Worm (Caenorhabditis elegans) whole organism, mixed stage, embryonic: ENCODE data around the gene fbxa-209.

Experiments
- M03D4.4 ChIP-seq: sonication (generic microtip); optimal IDR thresholded peaks from 2 replicates; lab custom pipeline; 2017; ENCODE audit warnings: mild to moderate bottlenecking, missing genetic modification characterization, missing compliant biosample characterization
- bed-3 ChIP-seq: fragments of 200-800 bp; sonication (Bioruptor generic); optimal IDR thresholded peaks from 3 replicates; lab custom pipeline; 2018; ENCODE audit warnings: mild to moderate bottlenecking, missing genetic modification characterization, moderate library complexity, missing compliant biosample characterization
- blmp-1 ChIP-seq: fragments of 150-350 bp; optimal IDR thresholded peaks from 2 replicates; lab custom pipeline; 2014; ENCODE audit warnings: missing biosample characterization, missing genetic modification characterization
- ceh-39 ChIP-seq: fragments of 150-350 bp; optimal IDR thresholded peaks from 2 replicates; lab custom pipeline; 2014; ENCODE audit warnings: missing biosample characterization, missing genetic modification characterization
- ceh-43 ChIP-seq: fragments of 200-800 bp; sonication (Bioruptor generic); optimal IDR thresholded peaks from 2 replicates; lab custom pipeline; 2018; ENCODE audit warnings: mild to moderate bottlenecking, missing genetic modification characterization, moderate library complexity, missing compliant biosample characterization
- ceh-83 ChIP-seq: fragments of 200-800 bp; sonication (Bioruptor generic); optimal IDR thresholded peaks from 2 replicates; lab custom pipeline; 2018; ENCODE audit warnings: mild to moderate bottlenecking, missing genetic modification characterization, missing compliant biosample characterization
- ces-1 ChIP-seq: fragments of 150-350 bp; optimal IDR thresholded peaks from 2 replicates; lab custom pipeline; 2014; ENCODE audit warnings: missing biosample characterization, missing genetic modification reagents, missing genetic modification characterization
- cnd-1 ChIP-seq: fragments of 200-800 bp; sonication (Bioruptor generic); optimal IDR thresholded peaks from 2 replicates; lab custom pipeline; 2018; ENCODE audit warnings: mild to moderate bottlenecking, missing genetic modification characterization, missing compliant biosample characterization
- drap-1 ChIP-seq: fragments of 200-800 bp; sonication (Bioruptor generic); optimal IDR thresholded peaks from 3 replicates; lab custom pipeline; 2018; ENCODE audit warnings: mild to moderate bottlenecking, missing genetic modification characterization, missing compliant biosample characterization
- elt-1 ChIP-seq: sonication (generic microtip); optimal IDR thresholded peaks from 2 replicates; lab custom pipeline; 2017; ENCODE audit warnings: missing genetic modification characterization, mild to moderate bottlenecking, missing compliant biosample characterization, antibody characterized with exemption, moderate library complexity, borderline replicate concordance; ENCODE audit not compliant: insufficient read depth
- elt-3 ChIP-seq: fragments of 150-350 bp; optimal IDR thresholded peaks from 2 replicates; lab custom pipeline; 2014; ENCODE audit warnings: missing biosample characterization, missing genetic modification characterization
- flh-1 ChIP-seq: fragments of 200-800 bp; sonication (Bioruptor generic); optimal IDR thresholded peaks from 2 replicates; lab custom pipeline; 2018; ENCODE audit warnings: mild to moderate bottlenecking, missing genetic modification characterization, moderate library complexity, missing compliant biosample characterization
- hlh-1 ChIP-seq: fragments of 150-350 bp; optimal IDR thresholded peaks from 2 replicates; lab custom pipeline; 2014; ENCODE audit warnings: missing biosample characterization, missing genetic modification reagents, missing genetic modification characterization
- lin-13 ChIP-seq: fragments of 150-350 bp; optimal IDR thresholded peaks from 2 replicates; lab custom pipeline; 2014; ENCODE audit warnings: missing biosample characterization, missing genetic modification characterization
- lin-32 ChIP-seq: fragments of 200-800 bp; sonication (Bioruptor generic); optimal IDR thresholded peaks from 2 replicates; lab custom pipeline; 2018; ENCODE audit warnings: mild to moderate bottlenecking, missing genetic modification characterization, missing compliant biosample characterization
- lsy-2 ChIP-seq: fragments of 150-350 bp; optimal IDR thresholded peaks from 2 replicates; lab custom pipeline; 2014; ENCODE audit warnings: missing biosample characterization, missing genetic modification characterization
- mab-5 ChIP-seq: fragments of 150-350 bp; optimal IDR thresholded peaks from 2 replicates; lab custom pipeline; 2014; ENCODE audit warnings: missing biosample characterization, missing genetic modification characterization
- mep-1 ChIP-seq: fragments of 150-350 bp; optimal IDR thresholded peaks from 2 replicates; lab custom pipeline; 2017; ENCODE audit warnings: missing biosample characterization, missing genetic modification reagents, missing genetic modification characterization, inconsistent platforms
- mls-2 ChIP-seq: sonication (generic microtip); optimal IDR thresholded peaks from 2 replicates; lab custom pipeline; 2016; ENCODE audit warnings: mild to moderate bottlenecking, missing genetic modification characterization, moderate library complexity, missing compliant biosample characterization
- nhr-12 ChIP-seq: fragments of 150-350 bp; optimal IDR thresholded peaks from 2 replicates; lab custom pipeline; 2014; ENCODE audit warnings: missing biosample characterization, missing genetic modification characterization
- nhr-2 ChIP-seq: fragments of 150-350 bp; optimal IDR thresholded peaks from 2 replicates; lab custom pipeline; 2014; ENCODE audit warnings: missing biosample characterization, missing genetic modification characterization
- nhr-237 ChIP-seq: fragments of 150-350 bp; optimal IDR thresholded peaks from 2 replicates; lab custom pipeline; 2014; ENCODE audit warnings: missing biosample characterization, missing genetic modification characterization
- nhr-28 ChIP-seq: fragments of 150-350 bp; optimal IDR thresholded peaks from 2 replicates; lab custom pipeline; 2014; ENCODE audit warnings: missing biosample characterization, missing genetic modification characterization
- nhr-76 ChIP-seq: sonication (generic microtip); optimal IDR thresholded peaks from 2 replicates; lab custom pipeline; 2017; ENCODE audit warnings: missing biosample characterization, missing genetic modification characterization
- pha-4 ChIP-seq: fragments of 150-350 bp; optimal IDR thresholded peaks from 2 replicates; lab custom pipeline; 2018; ENCODE audit warnings: missing biosample characterization, missing genetic modification reagents, missing genetic modification characterization
- sem-2 ChIP-seq: fragments of 200-800 bp; sonication (Bioruptor generic); optimal IDR thresholded peaks from 2 replicates; lab custom pipeline; 2018; ENCODE audit warnings: mild to moderate bottlenecking, missing genetic modification characterization, missing compliant biosample characterization
- sptf-1 ChIP-seq: sonication (generic microtip); optimal IDR thresholded peaks from 2 replicates; lab custom pipeline; 2017; ENCODE audit warnings: mild to moderate bottlenecking, missing genetic modification characterization, moderate library complexity, missing compliant biosample characterization
- tbx-8 ChIP-seq: fragments of 200-800 bp; sonication (Bioruptor generic); optimal IDR thresholded peaks from 2 replicates; lab custom pipeline; 2018; ENCODE audit warnings: mild to moderate bottlenecking, missing genetic modification characterization, moderate library complexity, missing compliant biosample characterization
- unc-120 ChIP-seq: sonication (generic microtip); optimal IDR thresholded peaks from 2 replicates; lab custom pipeline; 2017; ENCODE audit warnings: missing genetic modification characterization, missing compliant biosample characterization; ENCODE audit not compliant: poor library complexity, severe bottlenecking
- unc-39 ChIP-seq: fragments of 150-350 bp; optimal IDR thresholded peaks from 2 replicates; lab custom pipeline; 2014; ENCODE audit warnings: missing biosample characterization, missing genetic modification characterization
- unc-62 ChIP-seq: fragments of 150-350 bp; optimal IDR thresholded peaks from 2 replicates; lab custom pipeline; 2014; ENCODE audit warnings: missing biosample characterization, missing genetic modification reagents, missing genetic modification characterization
- zip-8 ChIP-seq: fragments of 150-350 bp; optimal IDR thresholded peaks from 2 replicates; lab custom pipeline; 2014; ENCODE audit warnings: missing biosample characterization, missing genetic modification characterization
- ztf-11 ChIP-seq: fragments of 150-350 bp; optimal IDR thresholded peaks from 2 replicates; lab custom pipeline; 2014; ENCODE audit warnings: missing biosample characterization, missing genetic modification characterization

fbxa-209 gene

ce11 chrV:15448408-15448807 lies 21.6 kb upstream of the fbxa-209 start, which contains the start of gene T26H5.4:
T26H5.4 (minus strand) TSS chrV:15448701.
- TF ChIP-seq nhr-12 (tag; lab: Kevin White, UChicago), result no peak
- no peak for TF ChIP-seq zip-8 (tag; lab: Kevin White, UChicago)
- no peak for TF ChIP-seq lin-32 (GFP tag; lab: Kevin White, UChicago)
- TF ChIP-seq bed-3 (GFP tag; lab: Kevin White, UChicago), result no peak
- no peak for TF ChIP-seq tbx-8 (GFP tag; lab: Kevin White, UChicago)
- no peak for TF ChIP-seq unc-62
- TF ChIP-seq nhr-28 (tag; lab: Kevin White, UChicago), result no peak
- no peak for TF ChIP-seq hlh-1 (tag; lab: Kevin White, UChicago)
- no peak for TF ChIP-seq sem-2 (GFP tag; lab: Kevin White, UChicago)
- no peak for TF ChIP-seq flh-1 (GFP tag; lab: Kevin White, UChicago)
- TF ChIP-seq ceh-39 (tag; lab: Kevin White, UChicago), result no peak
- TF ChIP-seq ces-1, result no peak
- no peak for TF ChIP-seq pha-4 (tag; lab: Kevin White, UChicago)

DNA sequence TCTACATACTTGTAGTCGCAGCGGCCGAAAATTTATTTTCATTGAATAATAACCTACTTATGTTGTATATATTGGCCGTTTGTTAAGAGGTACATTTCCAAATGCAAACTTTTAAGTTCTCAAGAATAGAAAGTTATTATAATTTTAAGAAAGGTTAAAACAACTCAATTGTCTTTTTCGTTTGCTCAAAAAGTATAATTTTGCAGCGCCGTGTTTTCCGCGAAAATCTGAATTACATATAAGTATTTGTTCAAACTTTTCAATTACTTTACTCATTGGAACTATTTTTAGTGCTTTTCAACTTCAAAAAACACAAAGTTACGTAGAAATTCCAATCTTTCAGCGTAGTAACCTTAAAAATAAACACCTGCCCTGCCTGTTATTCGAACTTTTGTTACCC lies 18.6 kb upstream of the fbxa-209 start, which contains the start of gene srh-239:
Gene srh-239, plus strand, starts transcription at position 301 of the 400 bp plus-strand sequence.
- no peak for TF ChIP-seq bed-3 (GFP tag; lab: Kevin White, UChicago)
- TF ChIP-seq hlh-1 (tag; lab: Kevin White, UChicago), result no peak
- no peak for TF ChIP-seq mab-5 (tag; lab: Kevin White, UChicago)
- no peak for TF ChIP-seq nhr-12 (tag; lab: Kevin White, UChicago)
- TF ChIP-seq nhr-76 (tag; lab: Kevin White, UChicago), result no peak
- no peak for TF ChIP-seq unc-120 (tag; lab: Kevin White, UChicago)
- TF ChIP-seq sem-2 (GFP tag; lab: Kevin White, UChicago), result no peak
- no peak for TF ChIP-seq elt-3 (tag; lab: Kevin White, UChicago)
- no peak for TF ChIP-seq M03D4.4 (tag; lab: Kevin White, UChicago)
- TF ChIP-seq cnd-1 (tag; lab: Kevin White, UChicago), result no peak
- no peak for TF ChIP-seq nhr-237 (tag; lab: Kevin White, UChicago)
- no peak for TF ChIP-seq ceh-39 (tag; lab: Kevin White, UChicago)
- TF ChIP-seq, all 35 proteins: peak for 0

DNA sequence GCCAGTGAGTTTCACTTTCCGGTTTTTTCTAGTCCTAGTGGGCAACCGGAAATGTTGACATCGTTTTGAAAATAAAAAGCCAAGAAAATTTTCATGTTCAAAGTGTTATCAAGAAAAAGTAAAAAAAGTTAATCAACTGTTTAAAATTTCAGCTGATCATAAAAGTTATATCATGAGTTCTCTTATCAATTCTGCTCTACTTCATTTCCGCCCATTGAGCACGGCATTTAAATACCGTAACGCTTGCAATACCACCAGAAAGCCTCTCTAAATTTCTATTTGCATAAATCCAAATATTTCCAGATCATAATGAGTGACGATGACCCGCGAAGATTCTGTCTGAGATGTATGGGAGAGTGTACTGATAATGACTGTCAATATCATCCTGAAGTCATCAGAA lies 17.8 kb upstream of the fbxa-209 start, which contains the start of gene T26H5.9:
Gene T26H5.9, plus strand, starts transcription at position 302 of the 400 bp plus-strand sequence.
- TF ChIP-seq unc-39 (tag; lab: Kevin White, UChicago), result no peak
- TF ChIP-seq elt-1, result no peak
- TF ChIP-seq lin-32 (GFP tag; lab: Kevin White, UChicago), result no peak
- TF ChIP-seq pha-4 (tag; lab: Kevin White, UChicago), result no peak
- no peak for TF ChIP-seq mep-1
- TF ChIP-seq blmp-1, result no peak

ce11 chrV:15444188-15444587 lies 17.3 kb upstream of the fbxa-209 start, which contains the start of gene T26H5.11:
T26H5.11 (minus strand) TSS chrV:15444288.
- TF ChIP-seq lin-32 (GFP tag; lab: Kevin White, UChicago) (no peak), flh-1 (GFP tag; lab: Kevin White, UChicago) (no peak), ztf-11 (tag; lab: Kevin White, UChicago) (no peak), mls-2 (no peak), ceh-43 (GFP tag; lab: Kevin White, UChicago) (no peak), lsy-2 (tag; lab: Kevin White, UChicago) (no peak), sptf-1 (no peak), nhr-76 (tag; lab: Kevin White, UChicago) (no peak), elt-3 (tag; lab: Kevin White, UChicago) (no peak), M03D4.4 (tag; lab: Kevin White, UChicago) (no peak), zip-8 (tag; lab: Kevin White, UChicago) (no peak), mep-1 (no peak), elt-1 (no peak), bed-3 (GFP tag; lab: Kevin White, UChicago) (no peak), unc-39 (tag; lab: Kevin White, UChicago) (no peak), lin-13 (no peak)

DNA sequence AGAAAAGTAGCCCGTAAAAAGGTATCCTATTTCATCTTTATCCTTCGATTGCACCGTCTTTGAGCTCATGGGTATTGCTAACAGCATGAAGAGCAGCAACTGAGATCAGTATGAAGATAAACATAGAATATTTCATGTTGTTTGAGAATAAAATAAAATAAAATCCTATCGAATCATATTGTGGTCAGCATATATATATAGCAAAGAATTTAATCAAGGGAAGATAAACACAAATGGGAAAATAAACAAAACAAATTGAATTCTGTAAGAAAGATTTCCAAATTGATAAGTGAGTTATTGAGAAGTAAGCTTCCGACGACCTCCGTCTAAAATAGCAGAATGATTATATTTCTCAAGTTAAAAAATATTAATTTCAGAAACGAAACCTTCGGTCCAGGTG lies 16.9 kb upstream of the fbxa-209 start, which contains the start of gene T26H5.10:
Gene T26H5.10, minus strand, starts transcription at position 101 of the 400 bp plus-strand sequence.
- no peak for TF ChIP-seq nhr-12 (tag; lab: Kevin White, UChicago)
- no peak for TF ChIP-seq unc-39 (tag; lab: Kevin White, UChicago)
- no peak for TF ChIP-seq ceh-83 (GFP tag; lab: Kevin White, UChicago)
- TF ChIP-seq elt-3 (tag; lab: Kevin White, UChicago), result no peak
- no peak for TF ChIP-seq nhr-28 (tag; lab: Kevin White, UChicago)
- TF ChIP-seq elt-1, result no peak
- TF ChIP-seq lsy-2 (tag; lab: Kevin White, UChicago), result no peak
- TF ChIP-seq ceh-39 (tag; lab: Kevin White, UChicago), result no peak
- no peak for TF ChIP-seq nhr-2
- no peak for TF ChIP-seq unc-120 (tag; lab: Kevin White, UChicago)
- no peak for TF ChIP-seq sem-2 (GFP tag; lab: Kevin White, UChicago)
- TF ChIP-seq drap-1 (GFP tag; lab: Kevin White, UChicago), result no peak
- no peak for TF ChIP-seq nhr-76 (tag; lab: Kevin White, UChicago)
- no peak for TF ChIP-seq bed-3 (GFP tag; lab: Kevin White, UChicago)
- TF ChIP-seq sptf-1, result no peak
- TF ChIP-seq ces-1, result no peak
- TF ChIP-seq ztf-11 (tag; lab: Kevin White, UChicago), result no peak
- no peak for TF ChIP-seq blmp-1
